Fruit fly (Drosophila melanogaster): ENCODE measurements around the gene hh.

hh gene

DNA sequence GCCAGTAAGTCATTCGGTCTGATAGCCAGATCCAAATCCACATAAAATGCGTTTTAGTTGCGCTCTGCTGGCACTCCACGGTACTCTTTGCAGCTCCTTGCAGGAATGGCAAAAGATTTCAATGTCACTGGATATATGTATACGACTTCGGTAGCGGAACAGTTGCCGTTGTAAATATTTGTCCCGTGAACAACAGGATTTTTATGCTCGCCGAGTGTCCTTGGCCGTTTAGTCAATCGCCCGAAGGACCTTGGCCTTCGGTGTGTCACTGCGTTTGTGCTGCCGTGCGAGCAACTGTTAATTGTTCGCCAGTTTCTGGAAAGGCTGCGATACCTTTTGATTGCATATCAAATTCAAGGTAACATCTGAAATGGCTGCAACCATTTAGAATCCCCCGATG is 3.3 kb downstream of the hh start:
- TF ChIP-seq ttk (optimal IDR thresholded peaks at IDR 0.05): no peak
- no peak for TF ChIP-seq insv (optimal IDR thresholded peaks at IDR 0.05)
- no peak for TF ChIP-seq psq (optimal IDR thresholded peaks at IDR 0.05)
- TF ChIP-seq h (optimal IDR thresholded peaks at IDR 0.05): no peak
- TF ChIP-seq Myc (optimal IDR thresholded peaks at IDR 0.05): no peak
- TF ChIP-seq Sin3A (optimal IDR thresholded peaks at IDR 0.05): no peak

DNA sequence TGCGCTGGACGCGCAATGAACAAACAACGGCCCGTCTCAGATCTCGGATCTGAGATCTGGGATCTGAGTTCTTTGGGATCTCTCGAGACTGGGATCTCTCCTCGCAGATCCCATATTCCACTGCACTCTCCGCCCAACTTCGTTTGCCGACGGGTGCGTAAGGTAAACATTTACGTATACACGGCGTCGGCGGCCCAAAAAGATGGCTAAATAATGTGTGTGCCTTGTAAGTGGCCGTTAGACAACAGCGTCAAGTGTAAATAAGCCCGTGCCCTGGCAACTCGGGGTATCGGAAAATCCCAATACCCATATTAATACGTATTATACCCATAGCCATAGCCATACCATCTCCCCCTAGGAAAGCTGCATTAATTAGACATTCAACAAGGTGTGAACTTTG is 7.0 kb downstream of the hh start:
- TF ChIP-seq Myc (optimal IDR thresholded peaks at IDR 0.05) (no peak), Sin3A (optimal IDR thresholded peaks at IDR 0.05) (no peak), psq (optimal IDR thresholded peaks at IDR 0.05) (no peak), h (optimal IDR thresholded peaks at IDR 0.05) (no peak), ttk (optimal IDR thresholded peaks at IDR 0.05) (no peak), insv (optimal IDR thresholded peaks at IDR 0.05) (no peak)

DNA sequence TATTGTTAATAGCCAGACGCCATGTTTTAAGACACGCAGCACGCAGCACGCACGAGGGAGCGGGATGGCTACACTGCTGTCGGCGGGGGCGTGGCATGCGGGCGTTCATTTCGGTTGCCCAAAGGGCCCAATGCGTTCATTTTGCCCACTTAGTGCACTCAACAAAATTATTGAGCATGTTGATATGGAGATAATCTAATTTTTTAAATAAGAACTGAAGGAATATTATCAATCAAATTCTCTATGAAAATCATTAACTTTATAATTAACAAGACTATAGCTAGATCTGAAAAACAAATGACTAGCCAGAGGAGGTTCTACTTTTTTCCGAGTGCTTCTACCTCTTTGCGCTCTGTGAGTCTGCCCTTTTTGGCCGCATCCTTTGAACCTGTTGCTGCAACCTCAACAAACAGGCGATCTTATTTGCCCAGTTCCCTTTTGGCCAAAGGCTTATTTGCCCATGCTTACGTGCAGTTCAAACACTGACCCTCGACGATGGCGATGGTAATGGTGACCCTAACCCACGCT is 8.3 kb downstream of the hh start:
- TF ChIP-seq insv (optimal IDR thresholded peaks at IDR 0.05) (no peak), h (optimal IDR thresholded peaks at IDR 0.05) (no peak), Sin3A (optimal IDR thresholded peaks at IDR 0.05) (no peak), psq (optimal IDR thresholded peaks at IDR 0.05) (no peak), ttk (optimal IDR thresholded peaks at IDR 0.05) (no peak), Myc (optimal IDR thresholded peaks at IDR 0.05) (no peak)

DNA sequence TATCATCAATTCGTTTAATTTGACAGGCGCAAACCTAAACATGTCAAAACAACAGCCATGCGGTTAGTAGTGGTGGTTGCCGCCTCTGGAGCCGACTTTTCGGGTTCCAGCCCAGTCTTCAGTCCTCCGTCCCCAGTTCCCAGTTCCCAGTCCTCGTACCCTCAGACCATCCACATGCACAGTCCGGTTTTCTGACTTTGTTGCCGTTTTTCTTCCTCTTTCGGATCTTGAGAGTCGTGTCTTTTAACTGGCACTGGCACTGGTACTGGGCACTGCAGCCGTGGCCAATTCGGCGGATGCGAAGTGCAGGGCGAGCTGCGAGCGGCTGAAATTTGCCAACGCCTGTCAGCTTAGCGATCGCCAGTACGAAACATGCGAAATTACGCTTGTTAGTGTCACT is 9.4 kb downstream of the hh start:
- TF ChIP-seq psq (optimal IDR thresholded peaks at IDR 0.05) (no peak), insv (optimal IDR thresholded peaks at IDR 0.05) (no peak), Myc (optimal IDR thresholded peaks at IDR 0.05) (no peak), ttk (optimal IDR thresholded peaks at IDR 0.05) (no peak), h (optimal IDR thresholded peaks at IDR 0.05) (no peak), Sin3A (optimal IDR thresholded peaks at IDR 0.05) (no peak)

DNA sequence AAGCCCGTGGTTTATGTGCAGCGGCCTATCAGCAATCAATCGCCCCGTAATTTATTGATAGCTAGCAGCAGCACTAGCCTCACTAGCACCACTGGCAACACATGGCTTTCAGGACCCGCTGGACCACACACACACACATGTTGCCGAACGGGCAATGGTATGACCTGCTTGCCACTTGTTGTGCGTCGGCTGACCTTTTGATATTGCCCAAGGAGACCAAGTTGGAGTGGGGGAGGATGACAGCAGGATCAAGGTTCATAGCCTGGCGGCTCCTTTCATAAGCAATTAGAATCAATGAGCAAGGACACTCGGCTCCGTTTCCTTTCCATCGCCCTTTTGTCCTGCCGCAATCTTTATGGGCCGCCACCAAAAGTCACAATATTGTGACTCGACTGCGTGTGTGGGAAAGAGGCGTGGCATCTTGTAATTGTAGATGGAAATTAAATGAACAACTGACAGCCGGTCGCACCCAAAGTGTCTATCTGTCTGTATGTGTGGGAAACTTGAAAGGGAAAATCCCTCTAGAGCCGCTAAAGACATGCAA is 10.3 kb downstream of the hh start:
- TF ChIP-seq insv (optimal IDR thresholded peaks at IDR 0.05) (no peak), h (optimal IDR thresholded peaks at IDR 0.05) (no peak), ttk (optimal IDR thresholded peaks at IDR 0.05) (no peak), Myc (optimal IDR thresholded peaks at IDR 0.05) (no peak), psq (optimal IDR thresholded peaks at IDR 0.05) (no peak), Sin3A (optimal IDR thresholded peaks at IDR 0.05) (no peak)

DNA sequence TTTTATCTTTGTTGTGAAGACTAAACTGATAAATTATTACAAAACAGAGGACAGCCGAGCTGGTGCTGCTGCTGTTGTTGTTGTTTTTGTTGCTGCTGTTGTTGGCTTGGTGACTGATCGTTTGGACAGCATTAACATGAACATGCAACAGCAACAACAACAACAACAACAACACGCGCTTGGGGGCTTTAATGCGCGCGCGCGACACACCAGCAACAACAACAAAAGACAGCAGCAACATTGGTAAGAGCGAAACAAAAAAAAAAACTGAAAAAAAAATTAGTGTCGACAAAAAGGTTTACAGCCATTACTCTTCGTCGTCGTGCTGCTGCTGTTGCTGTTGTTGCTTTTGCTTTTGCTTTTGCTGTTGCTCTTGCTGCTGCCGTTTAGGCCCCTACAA is 10.8 kb downstream of the hh start:
- TF ChIP-seq Sin3A (optimal IDR thresholded peaks at IDR 0.05) (no peak), ttk (optimal IDR thresholded peaks at IDR 0.05) (no peak), psq (optimal IDR thresholded peaks at IDR 0.05) (no peak), h (optimal IDR thresholded peaks at IDR 0.05) (no peak), insv (optimal IDR thresholded peaks at IDR 0.05) (no peak)

DNA sequence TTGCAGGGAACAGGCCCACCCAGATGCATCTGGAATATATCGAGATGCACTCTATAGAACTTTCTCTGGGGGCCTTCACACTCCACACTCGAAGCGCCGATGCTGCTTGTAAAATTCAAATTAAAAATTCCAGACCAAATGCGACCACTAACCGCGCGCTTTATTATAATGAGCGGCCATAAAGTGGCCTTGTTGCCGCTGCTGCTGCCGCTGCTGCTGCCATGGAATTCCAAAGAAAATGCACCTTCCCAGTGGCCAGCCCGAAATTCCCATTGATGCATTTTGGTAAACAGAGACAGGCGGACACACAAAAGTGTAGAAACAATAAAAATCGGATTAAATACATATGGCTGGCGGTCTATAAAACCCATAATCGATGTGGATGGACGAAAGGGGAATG is 11.5 kb downstream of the hh start:
- no peak for TF ChIP-seq insv (optimal IDR thresholded peaks at IDR 0.05)
- TF ChIP-seq Sin3A (optimal IDR thresholded peaks at IDR 0.05): no peak
- TF ChIP-seq psq (optimal IDR thresholded peaks at IDR 0.05): no peak
- TF ChIP-seq h (optimal IDR thresholded peaks at IDR 0.05): no peak
- TF ChIP-seq Myc (optimal IDR thresholded peaks at IDR 0.05): no peak
- TF ChIP-seq ttk (optimal IDR thresholded peaks at IDR 0.05): no peak

DNA sequence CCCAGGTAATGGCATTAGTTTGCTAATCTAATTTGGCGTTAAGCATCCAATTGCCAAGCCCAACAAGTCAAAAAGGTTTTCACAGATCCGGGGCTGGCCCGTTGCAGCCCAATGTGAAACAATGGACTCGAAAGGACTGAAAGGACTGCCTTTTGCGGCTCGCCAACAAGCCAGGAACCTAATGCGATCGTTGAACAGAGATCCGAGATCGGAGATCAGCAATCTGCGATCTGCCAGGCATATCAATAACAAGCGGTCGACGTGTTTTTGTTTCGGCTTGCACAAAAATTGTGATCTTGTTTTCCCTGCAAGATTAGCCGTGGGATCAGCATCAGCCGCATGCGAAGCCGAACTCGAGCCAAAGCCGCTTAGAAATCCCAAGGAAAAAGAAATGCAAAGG is 12.1 kb downstream of the hh start:
- TF ChIP-seq Sin3A (optimal IDR thresholded peaks at IDR 0.05) (no peak), h (optimal IDR thresholded peaks at IDR 0.05) (no peak), Myc (optimal IDR thresholded peaks at IDR 0.05) (no peak), ttk (optimal IDR thresholded peaks at IDR 0.05) (no peak), psq (optimal IDR thresholded peaks at IDR 0.05) (no peak), insv (optimal IDR thresholded peaks at IDR 0.05) (no peak)

DNA sequence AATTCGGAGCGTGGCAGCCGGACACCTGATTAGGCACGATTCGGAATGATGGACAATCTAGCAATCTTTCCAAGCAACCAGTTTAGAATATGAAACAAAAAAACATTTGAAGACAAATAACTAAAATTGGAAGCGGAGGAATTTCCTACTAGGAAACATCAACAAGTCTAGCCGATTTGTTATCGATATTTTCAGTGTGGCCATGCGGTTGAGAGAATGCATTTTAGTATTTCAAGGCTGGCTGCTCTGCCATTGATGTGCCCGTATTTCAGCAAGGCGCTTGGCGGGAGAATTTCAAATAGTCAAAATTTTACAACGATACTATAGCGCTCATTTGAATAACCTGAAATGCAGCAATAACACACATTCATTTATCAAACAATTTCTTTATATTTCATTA is 13.9 kb downstream of the hh start, which contains the start of gene CG31457:
Gene CG31457, minus strand, starts transcription at position 186 of the 400 bp plus-strand sequence.
- TF ChIP-seq Sin3A (optimal IDR thresholded peaks at IDR 0.05) (no peak), ttk (optimal IDR thresholded peaks at IDR 0.05) (no peak), h (optimal IDR thresholded peaks at IDR 0.05) (no peak), insv (optimal IDR thresholded peaks at IDR 0.05) (no peak), psq (optimal IDR thresholded peaks at IDR 0.05) (no peak), Myc (optimal IDR thresholded peaks at IDR 0.05) (no peak)

DNA sequence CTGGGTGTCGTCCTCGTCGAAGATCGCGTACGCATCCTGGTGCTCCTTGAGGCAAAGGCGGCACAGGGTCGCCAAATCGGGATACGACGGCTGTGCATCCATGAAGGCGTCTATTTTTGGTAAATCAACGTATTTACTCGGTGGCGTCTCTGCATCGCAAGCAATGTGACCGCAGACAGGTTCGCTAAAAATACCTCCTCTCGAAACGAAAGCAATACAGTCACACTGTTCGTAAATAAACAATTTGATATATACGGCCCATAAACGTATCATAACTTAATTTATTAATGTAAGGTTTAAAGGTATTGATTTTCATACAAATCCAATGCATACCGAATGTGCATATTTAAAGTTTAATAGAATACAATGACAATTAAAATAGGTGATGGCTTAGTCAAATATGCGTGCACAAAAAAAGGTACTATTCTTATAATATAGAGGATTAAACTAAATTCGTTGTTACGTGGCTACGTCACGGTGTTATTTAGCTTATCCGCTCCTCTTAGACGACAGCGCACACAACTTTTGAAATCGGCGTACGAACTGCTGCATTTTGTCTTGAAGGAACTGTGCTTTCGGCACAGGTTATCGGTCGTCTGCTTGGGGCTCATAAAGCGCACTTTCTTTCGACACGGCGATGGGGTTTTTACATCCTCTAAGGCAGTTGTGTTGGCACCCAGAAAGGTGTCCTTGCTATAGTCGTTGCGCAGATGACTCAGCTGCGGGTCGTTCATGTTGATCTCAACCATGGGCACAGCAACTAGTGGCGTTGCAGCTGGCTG is 15.3 kb downstream of the hh start, which contains the start of gene CG31365:
Gene CG31365, minus strand, starts transcription at position 182 of the 782 bp plus-strand sequence.
- TF ChIP-seq h (optimal IDR thresholded peaks at IDR 0.05) (no peak), Sin3A (optimal IDR thresholded peaks at IDR 0.05) (no peak)

DNA sequence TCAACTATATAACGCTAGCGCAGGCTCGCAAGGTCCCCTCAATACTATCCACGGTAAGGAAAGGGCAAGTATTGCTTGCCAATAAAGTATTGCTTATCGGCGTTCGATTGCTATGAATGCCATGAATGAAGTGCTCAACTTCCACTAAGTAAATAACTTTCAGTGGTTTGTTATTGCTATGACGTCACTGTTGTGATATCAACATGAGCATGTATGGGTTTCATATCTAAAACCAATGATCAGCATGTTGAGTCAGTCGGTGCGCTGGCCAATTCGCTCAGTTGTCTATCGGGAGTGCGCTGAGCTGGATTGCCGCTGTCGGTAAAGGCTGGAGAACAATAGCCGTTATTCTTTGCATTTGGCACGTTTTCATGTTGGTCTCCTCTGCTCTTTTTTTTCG is 20.8 kb downstream of the hh start:
- no peak for TF ChIP-seq Myc (optimal IDR thresholded peaks at IDR 0.05)

DNA sequence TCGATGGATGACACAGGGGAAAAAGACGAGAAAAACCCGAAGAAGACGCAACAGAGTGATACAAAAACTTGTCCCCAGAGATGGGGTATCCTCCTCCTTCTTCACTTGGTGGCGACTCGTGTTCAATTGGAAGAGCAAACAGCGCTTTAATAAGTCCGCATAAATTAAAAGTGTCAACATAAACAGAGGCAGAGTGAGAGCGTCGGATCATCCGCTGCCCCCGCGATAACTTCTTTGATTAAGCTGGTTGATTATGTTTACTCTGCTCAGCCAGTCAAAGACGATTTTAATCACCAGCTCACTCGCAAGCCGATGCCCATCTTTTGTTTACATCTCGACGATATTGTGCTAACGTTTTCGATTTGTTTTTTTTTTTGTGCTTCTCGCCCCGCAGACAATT is 21.8 kb downstream of the hh start:
- TF ChIP-seq insv (optimal IDR thresholded peaks at IDR 0.05) (no peak), ttk (optimal IDR thresholded peaks at IDR 0.05) (no peak), Myc (optimal IDR thresholded peaks at IDR 0.05) (no peak), psq (optimal IDR thresholded peaks at IDR 0.05) (no peak), Sin3A (optimal IDR thresholded peaks at IDR 0.05) (no peak)

All from Kc167 (cell line).